Worm (Caenorhabditis elegans): ENCODE data around the gene atz-1.
A peak's percentile ranks its signal among the peaks of the same experiment; 100 is the strongest.

Gene atz-1

ce11 chrIV:12391003-12391637 is 15.2 kb upstream of the atz-1 start, which contains the start of the genes rps-23 and dpm-3 (continued):
- TF ChIP-seq lin-35 (GFP tag; optimal IDR thresholded peaks at IDR 0.05) = peak in 2 of 3 experiments; percentile 18 to 86
- TF ChIP-seq madf-3 (GFP tag; IDR thresholded peaks at IDR 0.05) = peak; percentile 95
- TF ChIP-seq athp-1 (tag; optimal IDR thresholded peaks at IDR 0.05) = peak; percentile 89
- peak; percentile 75 for TF ChIP-seq snpc-3.4 (tag; optimal IDR thresholded peaks at IDR 0.05)
- TF ChIP-seq ceh-100 (GFP tag; IDR thresholded peaks at IDR 0.05) = peak; percentile 83
- peak; percentile 60 for TF ChIP-seq F22D6.2 (tag; optimal IDR thresholded peaks at IDR 0.05)
- TF ChIP-seq nfyb-1 (GFP tag; IDR thresholded peaks at IDR 0.05) = peak; percentile 91
- peak; percentile 98 for TF ChIP-seq F33H1.4 (GFP tag; IDR thresholded peaks at IDR 0.05)
- peak; percentile 77; the same call in 1 of the 2 replicates for TF ChIP-seq Y53F4B.3 (GFP tag; IDR thresholded peaks at IDR 0.05)
- no peak for TF ChIP-seq F55B11.4 (tag; optimal IDR thresholded peaks at IDR 0.05; ENCODE audit: borderline replicate concordance, insufficient read depth)
- peak; percentile 63 for TF ChIP-seq ztf-18 (tag; optimal IDR thresholded peaks at IDR 0.05)
- no peak for TF ChIP-seq F57C9.4 (tag; optimal IDR thresholded peaks at IDR 0.05)
- peak; percentile 95 for TF ChIP-seq ekl-4 (GFP tag; IDR thresholded peaks at IDR 0.05)
- TF ChIP-seq cebp-1 (GFP tag; IDR thresholded peaks at IDR 0.05) = peak; percentile 83
- TF ChIP-seq cebp-1 (tag; optimal IDR thresholded peaks at IDR 0.05) = peak; percentile 89
- TF ChIP-seq F49E8.2 (tag; optimal IDR thresholded peaks at IDR 0.05; ENCODE audit: insufficient read depth) = peak; percentile 87
- peak; percentile 60 for TF ChIP-seq efl-1 (GFP tag; optimal IDR thresholded peaks at IDR 0.05)
- peak; percentile 55 to 90 for TF ChIP-seq let-607 (tag; optimal IDR thresholded peaks at IDR 0.05)
- peak; percentile 76 for TF ChIP-seq hsf-1 (GFP tag; IDR thresholded peaks at IDR 0.05)
- TF ChIP-seq T07F8.4 (tag; optimal IDR thresholded peaks at IDR 0.05) = peak; percentile 80
- peak; percentile 87 for TF ChIP-seq lir-1 (GFP tag; conservative IDR thresholded peaks at IDR 0.05)
- TF ChIP-seq C17E4.6 (GFP tag; IDR thresholded peaks at IDR 0.05) = peak; percentile 75; the same call in 1 of the 2 replicates
- peak; percentile 84 for TF ChIP-seq Y56A3A.18 (GFP tag; IDR thresholded peaks at IDR 0.05)
- TF ChIP-seq hlh-26 (GFP tag; conservative IDR thresholded peaks at IDR 0.05) = no peak
- peak; percentile 33 for TF ChIP-seq chd-7 (tag; optimal IDR thresholded peaks at IDR 0.05)
- TF ChIP-seq tbp1 (GFP tag; optimal IDR thresholded peaks at IDR 0.05) = peak; percentile 75
- TF ChIP-seq Y53G8AR.9 (GFP tag; conservative IDR thresholded peaks at IDR 0.05) = peak; percentile 77
- TF ChIP-seq nhr-80 (tag; optimal IDR thresholded peaks at IDR 0.05) = peak; percentile 83
- 0 out of 2 replicates have a peak, but pooled peaks have one; percentile 19 for TF ChIP-seq bed-1 (GFP tag; IDR thresholded peaks at IDR 0.05)
- peak; percentile 91 for TF ChIP-seq ZK185.1 (tag; optimal IDR thresholded peaks at IDR 0.05; ENCODE audit: poor library complexity, severe bottlenecking)
- TF ChIP-seq T26A5.8 (tag; optimal IDR thresholded peaks at IDR 0.05) = no peak
- TF ChIP-seq egl-44 (GFP tag; IDR thresholded peaks at IDR 0.05) = peak; percentile 82
- peak; percentile 40 for TF ChIP-seq sptf-2 (GFP tag; optimal IDR thresholded peaks at IDR 0.05)
- no peak for TF ChIP-seq mes-4 (tag; optimal IDR thresholded peaks at IDR 0.05)
- TF ChIP-seq madf-10 (tag; optimal IDR thresholded peaks at IDR 0.05) = peak; percentile 91
- TF ChIP-seq ceh-40 (GFP tag; IDR thresholded peaks at IDR 0.05) = peak; percentile 86
- no peak for TF ChIP-seq lin-40 (tag; optimal IDR thresholded peaks at IDR 0.05)
- TF ChIP-seq cebp-2 (GFP tag; IDR thresholded peaks at IDR 0.05) = peak; percentile 91; the same call in 1 of the 2 replicates
- peak; percentile 96 for TF ChIP-seq bed-2 (GFP tag; IDR thresholded peaks at IDR 0.05)
- peak; percentile 95 for TF ChIP-seq ccch-3 (GFP tag; optimal IDR thresholded peaks at IDR 0.05)
- peak; percentile 49 for TF ChIP-seq ztf-26 (tag; optimal IDR thresholded peaks at IDR 0.05)
- peak; percentile 95 for TF ChIP-seq D2030.7 (GFP tag; IDR thresholded peaks at IDR 0.05)
- TF ChIP-seq nfya-1 (tag; optimal IDR thresholded peaks at IDR 0.05; ENCODE audit: borderline replicate concordance, insufficient read depth) = no peak
- TF ChIP-seq madf-8 (GFP tag; conservative IDR thresholded peaks at IDR 0.05) = peak; percentile 86
- TF ChIP-seq Y67H2A.10 (GFP tag; conservative IDR thresholded peaks at IDR 0.05) = peak; percentile 92
- peak; percentile 96 for TF ChIP-seq ztf-25 (GFP tag; IDR thresholded peaks at IDR 0.05)
- TF ChIP-seq B0336.3 (GFP tag; IDR thresholded peaks at IDR 0.05) = peak; percentile 60; the same call in 1 of the 2 replicates

Measured in whole organism, young adult.